Fruit fly (Drosophila melanogaster) whole organism, pupa: ENCODE results near the gene APP-BP1.

Experiments
- CG10348 ChIP-seq: fragments of 200-800 bp; sonication (Bioruptor generic); IDR thresholded peaks from 2 replicates; pipeline ENCODE4 v1.3.6; 2022; ENCODE audit warnings: missing biosample characterization, missing genetic modification characterization
- CG13204 ChIP-seq: fragments of 200-800 bp; sonication (Bioruptor generic); optimal IDR thresholded peaks from 2 replicates; lab custom pipeline; 2018; ENCODE audit warnings: missing biosample characterization, mild to moderate bottlenecking, missing genetic modification characterization, moderate library complexity
- CG14655 ChIP-seq: fragments of 200-800 bp; sonication (Bioruptor generic); optimal IDR thresholded peaks from 3 replicates; lab custom pipeline; 2017; ENCODE audit warnings: mild to moderate bottlenecking, missing biosample characterization, missing genetic modification reagents, missing genetic modification characterization
- CG15710 ChIP-seq: fragments of 200-800 bp; sonication (Bioruptor generic); optimal IDR thresholded peaks from 2 replicates; lab custom pipeline; 2018; ENCODE audit warnings: missing biosample characterization, mild to moderate bottlenecking, missing genetic modification characterization, moderate library complexity
- CG32121 ChIP-seq: fragments of 200-800 bp; sonication (Bioruptor generic); IDR thresholded peaks from 2 replicates; pipeline ENCODE4 v1.3.6; 2022; ENCODE audit warnings: missing biosample characterization, missing genetic modification characterization
- CG34367 ChIP-seq: fragments of 200-800 bp; sonication (Bioruptor generic); optimal IDR thresholded peaks from 2 replicates; lab custom pipeline; 2018; ENCODE audit warnings: missing biosample characterization, mild to moderate bottlenecking, missing genetic modification characterization
- CG4496 ChIP-seq: fragments of 200-800 bp; sonication (Bioruptor generic); IDR thresholded peaks from 3 replicates; pipeline ENCODE4 v1.3.6; 2022; ENCODE audit warnings: missing biosample characterization, missing genetic modification characterization
- CG8159 ChIP-seq: fragments of 200-800 bp; sonication (Bioruptor generic); optimal IDR thresholded peaks from 3 replicates; lab custom pipeline; 2018; ENCODE audit warnings: missing biosample characterization, mild to moderate bottlenecking, missing genetic modification characterization, moderate library complexity
- CG8301 ChIP-seq: fragments of 200-800 bp; sonication (Bioruptor generic); optimal IDR thresholded peaks from 2 replicates; lab custom pipeline; 2018; ENCODE audit warnings: missing biosample characterization, mild to moderate bottlenecking, missing genetic modification characterization
- Ets98B ChIP-seq: fragments of 200-800 bp; sonication (Bioruptor generic); IDR thresholded peaks from 2 replicates; pipeline ENCODE4 v1.3.6; 2022; ENCODE audit warnings: missing biosample characterization, missing genetic modification characterization
- Pif1A ChIP-seq: fragments of 200-800 bp; sonication (Bioruptor generic); optimal IDR thresholded peaks from 3 replicates; lab custom pipeline; 2016; ENCODE audit warnings: missing biosample characterization, missing genetic modification characterization
- Pif1B ChIP-seq: fragments of 200-800 bp; sonication (Bioruptor generic); optimal IDR thresholded peaks from 3 replicates; lab custom pipeline; 2016; ENCODE audit warnings: missing biosample characterization, missing genetic modification characterization
- gl ChIP-seq: fragments of 200-800 bp; sonication (Bioruptor generic); optimal IDR thresholded peaks from 2 replicates; lab custom pipeline; 2018; ENCODE audit warnings: missing biosample characterization, mild to moderate bottlenecking, missing genetic modification characterization

- TF ChIP-seq CG34367 (no peak), Pif1B (GFP tag; lab: Kevin White, UChicago) (no peak), CG13204 (GFP tag; lab: Kevin White, UChicago) (no peak), gl (tag; lab: Kevin White, UChicago) (no peak), CG8301 (no peak), Pif1A (GFP tag; lab: Kevin White, UChicago) (no peak), CG8159 (tag; lab: Kevin White, UChicago) (no peak), Ets98B (GFP tag; lab: Robert Waterston, UW) (no peak), CG14655 (no peak), CG4496 (GFP tag; lab: Robert Waterston, UW) (no peak), CG15710 (tag; lab: Kevin White, UChicago) (no peak), CG10348 (GFP tag; lab: Robert Waterston, UW) (no peak), CG32121 (GFP tag; lab: Robert Waterston, UW) (no peak)
Observed at dm6 chr3L:11062441-11062840, 35.8 kb upstream of the APP-BP1 start, which contains the start of gene CG32069.
